Worm (Caenorhabditis elegans) whole organism, young adult: ENCODE data around the gene glit-1.
A peak's percentile ranks its signal among the peaks of the same experiment; 100 is the strongest.

ENCODE experiments used
- B0019.2 ChIP-seq: fragments of 200-800 bp; sonication (Bioruptor generic); conservative IDR thresholded peaks from 2 replicates; pipeline ENCODE4 v1.3.6; 2022; ENCODE audit warnings: missing genetic modification reagents, missing genetic modification characterization, missing compliant biosample characterization
- B0261.1 ChIP-seq: sonication (generic microtip); optimal IDR thresholded peaks from 2 replicates; lab custom pipeline; 2016; ENCODE audit warnings: mild to moderate bottlenecking, missing genetic modification characterization, moderate library complexity, missing compliant biosample characterization
- D2030.7 ChIP-seq: fragments of 200-800 bp; sonication (Bioruptor generic); IDR thresholded peaks from 2 replicates; pipeline ENCODE4 v1.3.6; 2022; ENCODE audit warnings: missing genetic modification reagents, missing genetic modification characterization, missing compliant biosample characterization
- F23B12.7 ChIP-seq: sonication (generic microtip); optimal IDR thresholded peaks from 2 replicates; lab custom pipeline; 2017; ENCODE audit warnings: missing genetic modification characterization, mild to moderate bottlenecking, missing compliant biosample characterization, antibody characterized with exemption, moderate library complexity; ENCODE audit not compliant: insufficient read depth
- F33H1.4 ChIP-seq: fragments of 200-800 bp; sonication (Bioruptor generic); IDR thresholded peaks from 2 replicates; pipeline ENCODE4 v1.3.6; 2022; ENCODE audit warnings: missing genetic modification reagents, missing genetic modification characterization, missing compliant biosample characterization
- F37B4.10 ChIP-seq: fragments of 200-800 bp; sonication (Bioruptor generic); IDR thresholded peaks from 2 replicates; pipeline ENCODE4 v1.3.6; 2022; ENCODE audit warnings: missing genetic modification characterization, missing compliant biosample characterization
- F57A8.1 ChIP-seq: fragments of 200-800 bp; sonication (Bioruptor generic); optimal IDR thresholded peaks from 2 replicates; lab custom pipeline; 2018; ENCODE audit warnings: mild to moderate bottlenecking, missing genetic modification characterization, moderate library complexity, missing compliant biosample characterization
- F57C9.4 ChIP-seq: sonication (generic microtip); optimal IDR thresholded peaks from 2 replicates; lab custom pipeline; 2017; ENCODE audit warnings: mild to moderate bottlenecking, missing genetic modification characterization, missing compliant biosample characterization
- K11D2.4 ChIP-seq: fragments of 200-800 bp; sonication (Bioruptor generic); IDR thresholded peaks from 2 replicates; pipeline ENCODE4 v1.3.6; 2022; ENCODE audit warnings: missing genetic modification reagents, missing genetic modification characterization, missing compliant biosample characterization
- K12H6.12 ChIP-seq: fragments of 200-800 bp; sonication (Bioruptor generic); optimal IDR thresholded peaks from 2 replicates; lab custom pipeline; 2018; ENCODE audit warnings: mild to moderate bottlenecking, missing genetic modification characterization, missing compliant biosample characterization
- T07F8.4 ChIP-seq: sonication (generic microtip); optimal IDR thresholded peaks from 2 replicates; lab custom pipeline; 2016; ENCODE audit warnings: mild to moderate bottlenecking, missing genetic modification characterization, moderate library complexity, missing compliant biosample characterization
- T26A5.8 ChIP-seq: sonication (generic microtip); optimal IDR thresholded peaks from 2 replicates; lab custom pipeline; 2016; ENCODE audit warnings: missing genetic modification characterization, missing compliant biosample characterization
- ZK185.1 ChIP-seq: sonication (generic microtip); optimal IDR thresholded peaks from 2 replicates; lab custom pipeline; 2016; ENCODE audit warnings: mild to moderate bottlenecking, missing genetic modification characterization, missing compliant biosample characterization; ENCODE audit not compliant: poor library complexity, severe bottlenecking
- aptf-2 ChIP-seq: fragments of 200-800 bp; sonication (Bioruptor generic); conservative IDR thresholded peaks from 2 replicates; pipeline ENCODE4 v1.3.6; 2022; ENCODE audit warnings: missing genetic modification reagents, missing genetic modification characterization, missing compliant biosample characterization
- attf-6 ChIP-seq: fragments of 200-800 bp; sonication (Bioruptor generic); IDR thresholded peaks from 2 replicates; pipeline ENCODE4 v1.3.6; 2022; ENCODE audit warnings: missing genetic modification reagents, missing genetic modification characterization, missing compliant biosample characterization
- cebp-1 ChIP-seq, 2 experiments: fragments of 200-800 bp in 1 of 2; sonication (Bioruptor generic) in 1 of 2; sonication (generic microtip) in 1 of 2; IDR thresholded peaks in 1 of 2; optimal IDR thresholded peaks in 1 of 2; 2 replicates each; pipeline versions ENCODE4 v1.3.6 to Lab custom; 2017 to 2022; ENCODE audit warnings: missing compliant biosample characterization in 2 of 2, missing genetic modification characterization in 2 of 2, mild to moderate bottlenecking in 1 of 2, missing genetic modification reagents in 1 of 2, moderate library complexity in 1 of 2
- cebp-2 ChIP-seq: fragments of 200-800 bp; sonication (Bioruptor generic); IDR thresholded peaks from 2 replicates; pipeline ENCODE4 v1.3.6; 2022; ENCODE audit warnings: missing genetic modification characterization, missing compliant biosample characterization
- ceh-100 ChIP-seq: fragments of 200-800 bp; sonication (Bioruptor generic); IDR thresholded peaks from 2 replicates; pipeline ENCODE4 v1.3.6; 2022; ENCODE audit warnings: missing genetic modification reagents, missing genetic modification characterization, missing compliant biosample characterization
- ceh-40 ChIP-seq: fragments of 200-800 bp; sonication (Bioruptor generic); IDR thresholded peaks from 2 replicates; pipeline ENCODE4 v1.3.6; 2022; ENCODE audit warnings: missing genetic modification characterization, missing compliant biosample characterization
- ceh-58 ChIP-seq: fragments of 200-800 bp; sonication (Bioruptor generic); IDR thresholded peaks from 2 replicates; pipeline ENCODE4 v1.3.6; 2022; ENCODE audit warnings: missing genetic modification characterization, missing compliant biosample characterization
- dpff-1 ChIP-seq: sonication (generic microtip); optimal IDR thresholded peaks from 2 replicates; lab custom pipeline; 2017; ENCODE audit warnings: mild to moderate bottlenecking, missing genetic modification characterization, missing compliant biosample characterization
- egrh-3 ChIP-seq: fragments of 200-800 bp; sonication (Bioruptor generic); IDR thresholded peaks from 2 replicates; pipeline ENCODE4 v1.3.6; 2022; ENCODE audit warnings: missing genetic modification reagents, missing genetic modification characterization, missing compliant biosample characterization
- ekl-4 ChIP-seq: fragments of 200-800 bp; sonication (Bioruptor generic); IDR thresholded peaks from 2 replicates; pipeline ENCODE4 v1.3.6; 2022; ENCODE audit warnings: missing genetic modification reagents, missing genetic modification characterization, missing compliant biosample characterization
- fkh-3 ChIP-seq: sonication (generic microtip); optimal IDR thresholded peaks from 2 replicates; lab custom pipeline; 2016; ENCODE audit warnings: mild to moderate bottlenecking, missing genetic modification characterization, missing compliant biosample characterization
- hlh-12 ChIP-seq: sonication (generic microtip); optimal IDR thresholded peaks from 2 replicates; lab custom pipeline; 2016; ENCODE audit warnings: missing genetic modification characterization, missing compliant biosample characterization
- hlh-26 ChIP-seq: fragments of 200-800 bp; sonication (Bioruptor generic); conservative IDR thresholded peaks from 2 replicates; pipeline ENCODE4 v1.3.6; 2022; ENCODE audit warnings: missing genetic modification reagents, missing genetic modification characterization, missing compliant biosample characterization
- hsf-1 ChIP-seq: fragments of 200-800 bp; sonication (Bioruptor generic); IDR thresholded peaks from 2 replicates; pipeline ENCODE4 v1.3.6; 2022; ENCODE audit warnings: missing genetic modification reagents, missing genetic modification characterization, missing compliant biosample characterization
- lag-1 ChIP-seq: fragments of 200-800 bp; sonication (Bioruptor generic); IDR thresholded peaks from 2 replicates; pipeline ENCODE4 v1.3.6; 2022; ENCODE audit warnings: missing genetic modification reagents, missing genetic modification characterization, missing compliant biosample characterization
- let-607 ChIP-seq, 2 experiments: fragments of 200-800 bp in 1 of 2; sonication (Bioruptor generic) in 1 of 2; sonication (generic microtip) in 1 of 2; optimal IDR thresholded peaks; 2 replicates each; lab custom pipeline; 2016 to 2018; ENCODE audit warnings: mild to moderate bottlenecking in 2 of 2, missing compliant biosample characterization in 2 of 2, missing genetic modification characterization in 2 of 2, moderate library complexity in 2 of 2, missing genotype in 1 of 2
- lin-54 ChIP-seq: fragments of 200-800 bp; sonication (Bioruptor generic); optimal IDR thresholded peaks from 2 replicates; lab custom pipeline; 2018; ENCODE audit warnings: mild to moderate bottlenecking, missing genetic modification characterization, missing compliant biosample characterization
- madf-3 ChIP-seq: fragments of 200-800 bp; sonication (Bioruptor generic); IDR thresholded peaks from 2 replicates; pipeline ENCODE4 v1.3.6; 2022; ENCODE audit warnings: missing genetic modification reagents, missing genetic modification characterization, missing compliant biosample characterization
- mcd-1 ChIP-seq: fragments of 200-800 bp; sonication (Bioruptor generic); IDR thresholded peaks from 2 replicates; pipeline ENCODE4 v1.3.6; 2022; ENCODE audit warnings: missing genetic modification reagents, missing genetic modification characterization, missing compliant biosample characterization
- mel-28 ChIP-seq: sonication (generic microtip); optimal IDR thresholded peaks from 2 replicates; lab custom pipeline; 2016; ENCODE audit warnings: borderline replicate concordance, mild to moderate bottlenecking, missing genetic modification characterization, missing compliant biosample characterization
- mxl-1 ChIP-seq: sonication (generic microtip); optimal IDR thresholded peaks from 2 replicates; lab custom pipeline; 2016; ENCODE audit warnings: missing genetic modification characterization, missing compliant biosample characterization
- nfya-1 ChIP-seq: sonication (generic microtip); optimal IDR thresholded peaks from 2 replicates; lab custom pipeline; 2017; ENCODE audit warnings: antibody characterized with exemption, missing compliant biosample characterization, missing genetic modification characterization, borderline replicate concordance; ENCODE audit not compliant: insufficient read depth
- nfyb-1 ChIP-seq: fragments of 200-800 bp; sonication (Bioruptor generic); IDR thresholded peaks from 2 replicates; pipeline ENCODE4 v1.3.6; 2022; ENCODE audit warnings: missing genetic modification reagents, missing genetic modification characterization, missing compliant biosample characterization
- nhr-179 ChIP-seq: sonication (generic microtip); optimal IDR thresholded peaks from 2 replicates; lab custom pipeline; 2016; ENCODE audit warnings: mild to moderate bottlenecking, missing genetic modification characterization, missing compliant biosample characterization
- nhr-27 ChIP-seq: fragments of 200-800 bp; sonication (Bioruptor generic); optimal IDR thresholded peaks from 2 replicates; lab custom pipeline; 2018; ENCODE audit warnings: mild to moderate bottlenecking, missing genetic modification characterization, moderate library complexity, missing compliant biosample characterization
- pha-4 ChIP-seq: fragments of 150-350 bp; sonication (generic microtip); optimal IDR thresholded peaks from 2 replicates; lab custom pipeline; 2014; ENCODE audit warnings: missing biosample characterization, missing genetic modification reagents, missing genetic modification characterization
- rec-8 ChIP-seq, 2 experiments: sonication (generic microtip); optimal IDR thresholded peaks; 2 replicates each; lab custom pipeline; 2016; ENCODE audit warnings: mild to moderate bottlenecking in 2 of 2, missing genetic modification characterization in 2 of 2, missing genetic modification reagents in 2 of 2, missing genotype in 2 of 2, missing biosample characterization in 1 of 2, missing compliant biosample characterization in 1 of 2, moderate library complexity in 1 of 2
- rpc-1 ChIP-seq, 2 experiments: fragments of 150-350 bp in 1 of 2; sonication (generic microtip) in 1 of 2; optimal IDR thresholded peaks; 2 replicates each; lab custom pipeline; 2014 to 2018; ENCODE audit warnings: missing biosample characterization in 1 of 2, missing genetic modification characterization in 1 of 2, missing genetic modification reagents in 1 of 2, missing genotype in 1 of 2
- sdz-38 ChIP-seq: sonication (generic microtip); optimal IDR thresholded peaks from 2 replicates; lab custom pipeline; 2016; ENCODE audit warnings: missing genotype, missing genetic modification characterization, missing compliant biosample characterization
- snpc-1.3 ChIP-seq: sonication (generic microtip); optimal IDR thresholded peaks from 2 replicates; lab custom pipeline; 2017; ENCODE audit warnings: missing genetic modification characterization, mild to moderate bottlenecking, missing compliant biosample characterization, antibody characterized with exemption, moderate library complexity, missing genotype, missing genetic modification reagents; ENCODE audit not compliant: insufficient read depth
- zim-3 ChIP-seq: sonication (generic microtip); optimal IDR thresholded peaks from 2 replicates; lab custom pipeline; 2017; ENCODE audit warnings: mild to moderate bottlenecking, missing genetic modification characterization, moderate library complexity, missing compliant biosample characterization
- ztf-22 ChIP-seq: fragments of 200-800 bp; sonication (Bioruptor generic); optimal IDR thresholded peaks from 2 replicates; lab custom pipeline; 2018; ENCODE audit warnings: mild to moderate bottlenecking, missing genetic modification characterization, moderate library complexity, missing compliant biosample characterization
- ztf-25 ChIP-seq: fragments of 200-800 bp; sonication (Bioruptor generic); IDR thresholded peaks from 2 replicates; pipeline ENCODE4 v1.3.6; 2022; ENCODE audit warnings: missing genetic modification reagents, missing genetic modification characterization, missing compliant biosample characterization

glit-1 gene

ce11 chrX:4711698-4712329 lies at the start of gene glit-1, which contains the start of gene dnj-14:
TSS of gene glit-1 (plus strand) at chrX:4712279.
TSS of gene dnj-14 (minus strand) at chrX:4711748.
- TF ChIP-seq dpff-1 (no peak), madf-3 (no peak), K12H6.12 (tag; lab: Kevin White, UChicago) (peak; percentile 70), ekl-4 (GFP tag; lab: Robert Waterston, UW) (0 out of 2 replicates have a peak, but pooled peaks have one; percentile 20), B0019.2 (GFP tag; lab: Robert Waterston, UW) (no peak), attf-6 (GFP tag; lab: Robert Waterston, UW) (no peak), nfya-1 (tag; lab: Kevin White, UChicago) (no peak), zim-3 (tag; lab: Kevin White, UChicago) (no peak), K11D2.4 (peak; percentile 62; the same call in 1 of the 2 replicates), hlh-12 (tag; lab: Kevin White, UChicago) (no peak), D2030.7 (GFP tag; lab: Robert Waterston, UW) (no peak), F57C9.4 (tag; lab: Kevin White, UChicago) (no peak), pha-4 (peak; percentile 89), mel-28 (no peak), ztf-25 (no peak), nhr-27 (no peak), let-607 (tag; optimal IDR thresholded peaks at IDR 0.05; lab: Kevin White, UChicago) (peak; percentile 74 to 80), hsf-1 (GFP tag; lab: Robert Waterston, UW) (no peak), B0261.1 (tag; lab: Kevin White, UChicago) (no peak), ceh-100 (GFP tag; lab: Robert Waterston, UW) (no peak), ZK185.1 (tag; lab: Kevin White, UChicago) (peak; percentile 53), mcd-1 (peak; percentile 89), F23B12.7 (tag; lab: Kevin White, UChicago) (peak; percentile 78), sdz-38 (tag; lab: Kevin White, UChicago) (no peak), F37B4.10 (no peak), ceh-58 (GFP tag; lab: Robert Waterston, UW) (no peak), F57A8.1 (GFP tag; lab: Kevin White, UChicago) (no peak), ztf-22 (peak; percentile 19), lag-1 (GFP tag; lab: Robert Waterston, UW) (no peak), nfyb-1 (peak; percentile 82), cebp-1 (GFP tag; IDR thresholded peaks at IDR 0.05; lab: Robert Waterston, UW) (peak; percentile 52; the same call in 1 of the 2 replicates), cebp-1 (tag; optimal IDR thresholded peaks at IDR 0.05; lab: Kevin White, UChicago) (peak; percentile 89), fkh-3 (no peak), lin-54 (GFP tag; lab: Kevin White, UChicago) (peak; percentile 34), hlh-26 (GFP tag; lab: Robert Waterston, UW) (no peak), aptf-2 (GFP tag; lab: Robert Waterston, UW) (no peak), snpc-1.3 (tag; lab: Kevin White, UChicago) (peak; percentile 4), T07F8.4 (tag; lab: Kevin White, UChicago) (no peak), mxl-1 (tag; lab: Kevin White, UChicago) (no peak), rec-8 (tag; optimal IDR thresholded peaks at IDR 0.05; lab: Kevin White, UChicago) (no peak), F33H1.4 (GFP tag; lab: Robert Waterston, UW) (peak; percentile 79), egrh-3 (GFP tag; lab: Robert Waterston, UW) (peak; percentile 46; the same call in 1 of the 2 replicates), cebp-2 (GFP tag; lab: Robert Waterston, UW) (no peak), T26A5.8 (no peak), ceh-40 (GFP tag; lab: Robert Waterston, UW) (no peak), rpc-1 (optimal IDR thresholded peaks at IDR 0.05; lab: Kevin White, UChicago) (no peak), rpc-1 (tag; optimal IDR thresholded peaks at IDR 0.05; lab: Kevin White, UChicago) (no peak), nhr-179 (tag; lab: Kevin White, UChicago) (no peak)
